Fruit fly (Drosophila melanogaster) ovary, adult (tissue): ENCODE data around the gene CenB1A.

Experiments used
- CG17801 ChIP-seq: fragments of 200-800 bp; optimal IDR thresholded peaks from 2 replicates; lab custom pipeline; 2019; ENCODE audit warnings: missing biosample characterization, mild to moderate bottlenecking, missing genetic modification characterization, moderate library complexity; ENCODE audit not compliant: partially characterized antibody

Gene CenB1A

dm6 chr3R:23147058-23147457 is 28.9 kb downstream of the CenB1A start:
- no peak for TF ChIP-seq CG17801 (GFP tag; lab: Kevin White, UChicago)

DNA sequence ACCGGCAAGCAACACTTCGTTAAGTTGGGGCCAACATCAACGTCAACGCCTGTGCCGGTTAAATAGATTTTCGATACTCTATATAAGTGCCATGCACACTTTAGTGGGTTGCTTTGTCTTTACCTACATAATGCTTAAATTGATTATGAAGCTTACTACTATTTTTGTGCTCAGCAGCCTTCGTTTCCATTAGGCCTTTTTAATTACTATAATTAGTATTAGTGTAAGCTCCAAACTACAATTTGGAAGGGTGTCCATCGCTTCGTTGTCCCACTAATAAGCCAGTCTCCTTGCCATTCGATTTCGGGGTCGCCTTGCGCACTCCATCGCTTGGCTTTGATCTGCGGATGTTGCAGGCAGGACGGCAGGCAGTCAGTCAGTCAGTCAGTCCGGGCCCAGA is 29.4 kb downstream of the CenB1A start:
- no peak for TF ChIP-seq CG17801 (GFP tag; lab: Kevin White, UChicago)

- no peak for TF ChIP-seq CG17801 (GFP tag; lab: Kevin White, UChicago)
Observed at dm6 chr3R:23148433-23148832, 30.2 kb downstream of the CenB1A start.

DNA sequence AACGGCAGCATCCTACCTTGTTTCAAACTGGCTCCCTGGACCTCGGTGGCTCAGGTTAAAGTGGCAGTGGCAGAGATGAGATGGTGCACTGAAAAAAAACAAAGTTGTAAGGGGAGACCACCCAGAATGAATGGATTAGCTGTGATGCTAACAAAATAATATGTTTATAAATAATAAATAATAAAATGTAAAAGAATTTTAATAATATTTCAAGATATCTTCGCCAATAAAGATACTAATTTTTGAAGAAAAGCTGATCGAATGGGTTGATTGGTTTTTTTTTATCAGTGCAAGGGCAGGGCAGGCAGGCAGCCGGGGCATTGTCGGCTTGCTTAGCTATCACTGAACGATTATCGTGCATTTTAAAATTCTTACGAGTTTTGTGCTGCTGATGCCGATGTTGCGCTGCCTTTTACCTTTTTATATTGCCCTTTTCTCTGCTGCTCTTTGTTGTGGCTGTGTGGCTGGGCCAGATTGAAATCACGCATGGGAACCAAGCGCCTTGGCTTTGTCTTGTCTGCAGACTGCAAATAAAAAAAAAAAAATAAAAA is 30.9 kb downstream of the CenB1A start:
- no peak for TF ChIP-seq CG17801 (GFP tag; lab: Kevin White, UChicago)

DNA sequence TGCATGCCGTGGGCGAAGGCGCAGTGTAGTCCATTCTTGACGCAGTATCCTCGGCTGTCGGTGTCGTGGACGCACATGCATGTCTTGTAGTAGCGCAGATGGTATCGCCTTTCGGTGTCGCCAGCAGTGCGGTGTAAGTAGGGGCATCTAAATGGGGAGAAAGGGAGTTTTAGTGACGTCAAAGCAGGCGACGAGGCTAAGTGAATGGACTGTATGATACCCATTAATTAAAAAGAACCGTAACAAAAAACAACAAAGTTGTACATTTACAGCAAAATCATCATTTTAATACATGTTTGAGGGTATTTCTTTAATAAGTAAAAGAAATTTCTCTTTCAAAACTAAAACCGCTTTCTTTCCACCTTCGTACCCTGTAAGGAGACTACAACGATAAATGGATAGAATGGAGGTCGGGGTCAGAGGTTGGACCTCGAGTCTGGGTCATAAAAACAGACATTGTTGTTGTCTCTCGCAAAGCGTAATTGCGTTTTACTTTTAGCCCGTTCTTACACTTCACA is 38.2 kb downstream of the CenB1A start:
- TF ChIP-seq CG17801 (GFP tag; lab: Kevin White, UChicago) = no peak

DNA sequence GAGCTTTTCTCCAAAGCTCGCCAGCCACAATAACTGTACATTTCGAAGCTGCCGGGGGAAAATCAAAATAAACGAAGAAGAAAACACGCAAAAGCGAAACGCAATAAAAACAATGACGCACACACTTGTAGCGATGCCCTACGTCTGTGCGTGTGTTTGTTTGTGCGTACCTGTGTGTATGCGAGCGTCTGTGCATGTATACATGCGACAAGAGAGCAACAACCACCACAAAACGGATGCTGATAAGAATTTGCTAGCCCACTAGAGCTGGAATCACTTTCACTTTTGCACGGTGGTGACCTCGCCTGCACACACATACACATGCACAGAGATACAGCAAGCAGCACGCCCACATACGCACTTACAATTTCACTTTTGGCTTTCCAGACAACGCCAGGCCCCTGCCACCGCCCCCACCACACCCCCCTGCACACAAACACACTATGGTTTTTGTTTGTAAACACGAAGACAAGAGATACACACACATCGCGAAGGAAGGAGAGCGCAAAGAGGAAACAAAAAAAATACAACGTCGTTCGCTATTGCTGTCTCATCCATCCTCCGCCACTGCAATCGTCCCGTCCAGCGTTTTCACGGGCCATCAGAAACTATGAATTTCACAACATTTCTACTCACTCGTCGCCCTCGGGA is 38.8 kb downstream of the CenB1A start:
- TF ChIP-seq CG17801 (GFP tag; lab: Kevin White, UChicago) = no peak

dm6 chr3R:23157664-23158151 is 39.5 kb downstream of the CenB1A start, which contains the start of gene unk:
TSS of gene unk (minus strand) at chr3R:23157862.
- peak; percentile 39 for TF ChIP-seq CG17801 (GFP tag; lab: Kevin White, UChicago)

dm6 chr3R:23159289-23159956 is 41.2 kb downstream of the CenB1A start, which contains the start of gene VhaAC39-2:
TSS of gene VhaAC39-2 (minus strand) at chr3R:23159316.
- no peak for TF ChIP-seq CG17801 (GFP tag; lab: Kevin White, UChicago)

DNA sequence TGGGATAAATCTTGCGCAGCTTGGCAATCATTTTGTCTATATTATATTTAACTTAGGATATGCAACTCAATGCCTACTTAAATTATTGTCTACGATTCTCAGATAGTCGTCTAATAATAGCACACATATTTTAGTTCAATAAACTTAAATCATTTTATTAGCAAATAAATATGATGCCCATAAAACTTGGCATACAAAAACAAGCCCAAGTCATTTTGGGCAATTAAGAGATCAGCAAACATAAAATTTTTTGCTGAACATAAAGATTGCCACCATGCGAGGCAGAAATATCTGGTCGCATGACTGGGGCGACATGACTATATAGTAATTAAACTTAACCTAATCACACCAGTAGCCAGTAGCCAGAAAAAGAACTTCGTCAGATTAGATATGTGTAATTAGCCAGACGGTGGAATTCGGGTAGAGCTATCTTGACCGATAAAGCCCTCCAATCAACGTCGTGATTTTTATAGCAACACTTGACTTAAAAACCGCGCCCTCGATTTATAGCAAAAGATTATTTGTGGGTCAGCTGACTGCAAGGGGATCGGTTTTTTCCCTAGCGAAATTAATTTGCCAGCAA is 43.2 kb downstream of the CenB1A start, which contains the start of gene CG13829:
Gene CG13829 (minus strand): TSS at position 51 of the 583 bp plus-strand sequence.
- TF ChIP-seq CG17801 (GFP tag; lab: Kevin White, UChicago) = no peak

DNA sequence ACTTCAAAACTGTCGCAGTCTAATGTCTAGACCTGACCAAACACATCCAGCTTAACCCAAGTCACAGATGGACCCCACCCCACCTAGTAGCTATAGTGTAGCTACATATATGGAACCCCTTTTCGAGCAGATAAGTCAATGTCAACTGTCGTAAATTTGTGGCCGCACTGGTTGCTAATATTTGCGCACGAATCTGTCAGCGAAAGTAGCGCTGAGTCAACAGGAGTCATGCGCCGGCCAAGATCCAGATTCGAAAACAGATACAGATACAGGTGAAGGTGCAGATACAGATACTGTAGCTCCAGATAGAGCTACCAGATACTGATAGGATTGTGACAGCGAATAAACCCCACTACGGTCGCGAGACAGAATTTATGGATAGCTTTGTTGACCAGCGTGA is 45.9 kb downstream of the CenB1A start:
- no peak for TF ChIP-seq CG17801 (GFP tag; lab: Kevin White, UChicago)

- no peak for TF ChIP-seq CG17801 (GFP tag; lab: Kevin White, UChicago)
Observed at dm6 chr3R:23164630-23165029, 46.4 kb downstream of the CenB1A start.

dm6 chr3R:23167507-23168324 is 49.5 kb downstream of the CenB1A start, which contains the start of gene Irk1:
TSS of gene Irk1 (plus strand) at chr3R:23168317.
- no peak for TF ChIP-seq CG17801 (GFP tag; lab: Kevin White, UChicago)

DNA sequence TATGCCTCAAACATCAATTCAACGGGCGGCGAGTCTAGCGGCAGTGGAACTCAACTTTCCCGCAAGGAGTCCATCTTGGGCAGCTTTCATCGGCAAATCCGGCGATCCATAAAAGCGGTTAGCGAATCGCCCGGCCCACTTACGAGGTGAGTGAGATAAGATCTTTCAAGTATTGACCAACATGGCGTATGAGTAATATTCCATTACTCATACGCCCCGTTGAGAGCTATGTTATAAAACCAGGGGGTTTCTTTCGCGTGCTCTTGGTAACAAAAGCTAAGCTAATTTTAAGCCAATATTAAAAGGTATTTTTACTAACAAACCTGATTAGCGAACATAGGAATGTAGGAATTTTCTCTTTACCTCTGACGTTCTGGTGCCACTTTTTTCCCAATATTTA is 52.1 kb downstream of the CenB1A start:
- TF ChIP-seq CG17801 (GFP tag; lab: Kevin White, UChicago) = no peak

- TF ChIP-seq CG17801 (GFP tag; lab: Kevin White, UChicago) = no peak
Observed at dm6 chr3R:23171867-23172266, 53.7 kb downstream of the CenB1A start.
